Fruit fly (Drosophila melanogaster) whole organism, adult: Measurements from ENCODE around the gene eIF3d1.

Experiments used
- CG11617 ChIP-seq: fragments of 200-800 bp; sonication (Bioruptor generic); optimal IDR thresholded peaks from 2 replicates; lab custom pipeline; 2017; ENCODE audit warnings: mild to moderate bottlenecking, missing biosample characterization, missing genetic modification reagents, missing genetic modification characterization
- CG12768 ChIP-seq: fragments of 200-800 bp; sonication (Bioruptor generic); optimal IDR thresholded peaks from 2 replicates; lab custom pipeline; 2017; ENCODE audit warnings: missing biosample characterization, missing genetic modification characterization, mild to moderate bottlenecking, moderate library complexity, missing genetic modification reagents
- CG14711 ChIP-seq: fragments of 200-800 bp; sonication (Bioruptor generic); optimal IDR thresholded peaks from 2 replicates; lab custom pipeline; 2018; ENCODE audit warnings: missing biosample characterization, mild to moderate bottlenecking, missing genetic modification characterization, moderate library complexity
- CG1620 ChIP-seq: fragments of 200-800 bp; sonication (Bioruptor generic); optimal IDR thresholded peaks from 2 replicates; lab custom pipeline; 2016; ENCODE audit warnings: missing biosample characterization, missing genetic modification characterization
- CG33017 ChIP-seq: fragments of 200-800 bp; sonication (Bioruptor generic); optimal IDR thresholded peaks from 2 replicates; lab custom pipeline; 2018; ENCODE audit warnings: missing biosample characterization, mild to moderate bottlenecking, missing genetic modification characterization, moderate library complexity
- CG5204 ChIP-seq: fragments of 200-800 bp; sonication (Bioruptor generic); optimal IDR thresholded peaks from 2 replicates; lab custom pipeline; 2016; ENCODE audit warnings: missing biosample characterization, missing genetic modification characterization
- CG7045 ChIP-seq: fragments of 200-800 bp; sonication (Bioruptor generic); optimal IDR thresholded peaks from 2 replicates; lab custom pipeline; 2017; ENCODE audit warnings: missing biosample characterization, mild to moderate bottlenecking, missing genetic modification characterization
- CG7101 ChIP-seq: fragments of 200-800 bp; sonication (Bioruptor generic); optimal IDR thresholded peaks from 2 replicates; lab custom pipeline; 2018; ENCODE audit warnings: missing biosample characterization, mild to moderate bottlenecking, missing genetic modification characterization, moderate library complexity
- Clk ChIP-seq: fragments of 200-800 bp; sonication (Bioruptor generic); optimal IDR thresholded peaks from 2 replicates; lab custom pipeline; 2017; ENCODE audit warnings: missing biosample characterization, missing genetic modification characterization
- Crg-1 ChIP-seq: fragments of 200-800 bp; sonication (Bioruptor generic); optimal IDR thresholded peaks from 2 replicates; lab custom pipeline; 2016; ENCODE audit warnings: missing biosample characterization, missing genetic modification characterization
- Hr96 ChIP-seq: fragments of 200-800 bp; sonication (Bioruptor generic); optimal IDR thresholded peaks from 2 replicates; lab custom pipeline; 2016; ENCODE audit warnings: missing biosample characterization, missing genetic modification characterization
- Mnt ChIP-seq: fragments of 200-800 bp; sonication (Bioruptor generic); optimal IDR thresholded peaks from 2 replicates; lab custom pipeline; 2016; ENCODE audit warnings: missing biosample characterization, mild to moderate bottlenecking, missing genetic modification characterization
- bab1 ChIP-seq: fragments of 200-800 bp; sonication (Bioruptor generic); optimal IDR thresholded peaks from 3 replicates; lab custom pipeline; 2019; ENCODE audit warnings: missing biosample characterization, mild to moderate bottlenecking, missing genetic modification characterization, moderate library complexity
- cic ChIP-seq: fragments of 200-800 bp; sonication (Bioruptor generic); optimal IDR thresholded peaks from 2 replicates; lab custom pipeline; 2017; ENCODE audit warnings: missing biosample characterization, mild to moderate bottlenecking, missing genetic modification characterization, moderate library complexity
- cnc ChIP-seq, 2 experiments: fragments of >200 bp; optimal IDR thresholded peaks; 2 replicates each; lab custom pipeline; 2017
- kay ChIP-seq: fragments of 200-800 bp; sonication (Bioruptor generic); peaks from one replicate; lab custom pipeline; 2016; ENCODE audit warnings: missing biosample characterization, missing genetic modification characterization, borderline replicate concordance
- ovo ChIP-seq: fragments of 200-800 bp; sonication (Bioruptor generic); optimal IDR thresholded peaks from 2 replicates; lab custom pipeline; 2016; ENCODE audit warnings: missing biosample characterization, missing genetic modification characterization
- pad ChIP-seq: fragments of 200-800 bp; sonication (Bioruptor generic); optimal IDR thresholded peaks from 3 replicates; lab custom pipeline; 2017; ENCODE audit warnings: missing biosample characterization, missing genetic modification characterization, mild to moderate bottlenecking, moderate library complexity, missing genetic modification reagents
- tj ChIP-seq: fragments of 200-800 bp; sonication (Bioruptor generic); optimal IDR thresholded peaks from 3 replicates; lab custom pipeline; 2017; ENCODE audit warnings: missing biosample characterization, mild to moderate bottlenecking, missing genetic modification characterization, moderate library complexity
- toe ChIP-seq: fragments of 200-800 bp; sonication (Bioruptor generic); optimal IDR thresholded peaks from 2 replicates; lab custom pipeline; 2016; ENCODE audit warnings: missing biosample characterization, missing genetic modification characterization

Gene eIF3d1

DNA sequence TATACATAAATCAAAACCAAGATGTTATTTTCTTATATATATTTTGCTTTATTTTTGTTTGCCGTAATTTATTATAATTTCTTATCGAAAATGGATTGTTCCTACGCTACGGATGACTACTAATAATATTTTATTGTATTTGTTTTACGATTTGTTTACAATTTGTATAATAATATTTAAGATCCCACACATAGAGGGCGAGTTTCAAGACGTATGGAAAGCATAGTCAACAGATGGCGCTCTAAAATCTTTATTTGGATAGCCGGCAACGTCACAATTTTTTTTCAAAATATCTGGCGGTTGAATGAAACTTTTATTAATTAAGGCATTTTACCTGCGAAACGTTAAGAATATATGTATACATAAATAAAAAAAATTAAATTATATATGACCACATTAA lies 42.1 kb downstream of the eIF3d1 start:
- peak; percentile 58 for TF ChIP-seq toe (GFP tag; lab: Kevin White, UChicago)
- no peak for TF ChIP-seq CG12768 (GFP tag; lab: Kevin White, UChicago)
- peak; percentile 78 for TF ChIP-seq bab1 (GFP tag; lab: Kevin White, UChicago)
- peak; percentile 25 for TF ChIP-seq cic (GFP tag; lab: Kevin White, UChicago)
- no peak for TF ChIP-seq tj (GFP tag; lab: Kevin White, UChicago)
- no peak for TF ChIP-seq pad (GFP tag; lab: Kevin White, UChicago)
- no peak for TF ChIP-seq CG11617
- peak; percentile 12 for TF ChIP-seq CG33017 (tag; lab: Kevin White, UChicago)
- peak; percentile 36 for TF ChIP-seq Hr96 (GFP tag; lab: Kevin White, UChicago)
- TF ChIP-seq ovo (GFP tag; lab: Kevin White, UChicago), result no peak
- TF ChIP-seq Crg-1 (GFP tag; lab: Kevin White, UChicago), result peak; percentile 35
- TF ChIP-seq CG14711, result no peak
- TF ChIP-seq CG7045, result peak; percentile 30
- TF ChIP-seq CG7101 (tag; lab: Kevin White, UChicago), result peak; percentile 58
- TF ChIP-seq cnc (optimal IDR thresholded peaks at IDR 0.05; lab: Kevin White, UChicago), result no peak
- peak; percentile 83 for TF ChIP-seq kay (GFP tag; lab: Kevin White, UChicago)
- TF ChIP-seq CG1620, result peak; percentile 60
- TF ChIP-seq CG5204, result no peak
- TF ChIP-seq Mnt (GFP tag; lab: Kevin White, UChicago), result peak; percentile 35

DNA sequence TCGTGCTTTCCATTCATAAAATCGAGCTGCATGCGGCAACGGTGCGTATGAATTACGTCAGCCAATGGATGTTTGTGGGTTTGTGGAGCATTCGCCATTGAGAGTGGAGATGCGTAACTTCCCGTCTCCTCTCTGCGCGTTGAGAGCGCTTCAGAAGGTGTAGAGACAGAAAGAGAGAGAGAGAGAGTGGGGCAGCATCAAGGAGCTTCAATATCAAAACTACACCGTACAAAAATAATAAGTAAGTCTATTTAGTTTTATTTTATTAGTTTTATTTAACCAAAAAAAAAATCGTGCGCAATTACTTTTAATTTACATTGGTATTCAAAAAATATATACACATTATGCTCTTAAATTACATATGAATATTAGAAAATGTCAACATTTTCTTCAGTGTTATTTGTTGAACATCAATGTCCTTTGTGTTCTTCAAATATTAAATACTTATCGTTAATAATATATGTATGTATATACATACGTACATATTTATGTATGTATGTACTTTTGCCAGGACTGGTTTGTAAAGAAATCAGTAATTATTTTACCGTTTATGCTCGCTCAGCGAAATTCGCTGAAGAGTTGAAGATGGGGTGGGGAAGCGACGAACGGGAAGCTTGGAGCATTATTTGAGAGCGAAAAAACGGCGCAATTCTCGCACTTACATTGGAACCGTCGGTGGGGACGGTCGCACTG lies 43.0 kb downstream of the eIF3d1 start, which contains the start of gene CG10365:
TSS of gene CG10365 (plus strand) at position 652 of the 693 bp plus-strand sequence.
- TF ChIP-seq CG1620 (no peak), cnc (optimal IDR thresholded peaks at IDR 0.05; lab: Kevin White, UChicago) (no peak), CG7101 (tag; lab: Kevin White, UChicago) (peak; percentile 78), tj (GFP tag; lab: Kevin White, UChicago) (peak; percentile 98), CG7045 (peak; percentile 73), kay (GFP tag; lab: Kevin White, UChicago) (peak; percentile 81), CG14711 (peak; percentile 83), CG33017 (tag; lab: Kevin White, UChicago) (peak; percentile 83), CG5204 (peak; percentile 27), toe (GFP tag; lab: Kevin White, UChicago) (no peak), pad (GFP tag; lab: Kevin White, UChicago) (peak; percentile 98), CG11617 (no peak), cic (GFP tag; lab: Kevin White, UChicago) (no peak)

dm6 chr3R:23723381-23724034 lies 43.7 kb downstream of the eIF3d1 start:
- TF ChIP-seq CG7101 (tag; lab: Kevin White, UChicago) (peak; percentile 77), cic (GFP tag; lab: Kevin White, UChicago) (peak; percentile 99), Clk (GFP tag; lab: Kevin White, UChicago) (peak; percentile 81), pad (GFP tag; lab: Kevin White, UChicago) (peak; percentile 89), ovo (GFP tag; lab: Kevin White, UChicago) (peak; percentile 94), Mnt (GFP tag; lab: Kevin White, UChicago) (peak; percentile 91), bab1 (GFP tag; lab: Kevin White, UChicago) (peak; percentile 4), CG7045 (peak; percentile 80), CG33017 (tag; lab: Kevin White, UChicago) (peak; percentile 72), Hr96 (GFP tag; lab: Kevin White, UChicago) (peak; percentile 65), cnc (optimal IDR thresholded peaks at IDR 0.05; lab: Kevin White, UChicago) (no peak), Crg-1 (GFP tag; lab: Kevin White, UChicago) (peak; percentile 92), toe (GFP tag; lab: Kevin White, UChicago) (peak; percentile 54), CG12768 (GFP tag; lab: Kevin White, UChicago) (peak; percentile 55), CG14711 (no peak), tj (GFP tag; lab: Kevin White, UChicago) (peak; percentile 88), CG5204 (peak; percentile 11), CG11617 (peak; percentile 79), kay (GFP tag; lab: Kevin White, UChicago) (peak; percentile 98), CG1620 (no peak)

- peak in 1 of 2 experiments; percentile 16 for TF ChIP-seq cnc (optimal IDR thresholded peaks at IDR 0.05; lab: Kevin White, UChicago)
- TF ChIP-seq toe (GFP tag; lab: Kevin White, UChicago), result no peak
- peak; percentile 34 for TF ChIP-seq Mnt (GFP tag; lab: Kevin White, UChicago)
- TF ChIP-seq Clk (GFP tag; lab: Kevin White, UChicago), result no peak
- no peak for TF ChIP-seq CG14711
- peak; percentile 24 for TF ChIP-seq CG33017 (tag; lab: Kevin White, UChicago)
- peak; percentile 18 for TF ChIP-seq CG12768 (GFP tag; lab: Kevin White, UChicago)
- peak; percentile 90 for TF ChIP-seq cic (GFP tag; lab: Kevin White, UChicago)
- no peak for TF ChIP-seq ovo (GFP tag; lab: Kevin White, UChicago)
Measured at dm6 chr3R:23724843-23725506, 45.1 kb downstream of the eIF3d1 start.
